Fruit fly (Drosophila melanogaster) whole organism, embryonic: ENCODE results near the gene CG5611.
A peak's percentile ranks its signal among the peaks of the same experiment; 100 is the strongest.

ENCODE experiments used
- Asciz ChIP-seq: fragments of 200-800 bp; sonication (Bioruptor generic); optimal IDR thresholded peaks from 2 replicates; lab custom pipeline; 2017; ENCODE audit warnings: missing biosample characterization, mild to moderate bottlenecking, missing genetic modification characterization, missing genetic modification reagents
- Atf6 ChIP-seq: fragments of 200-800 bp; sonication (Bioruptor generic); IDR thresholded peaks from 2 replicates; pipeline ENCODE4 v1.3.6; 2022; ENCODE audit warnings: missing biosample characterization, missing genetic modification characterization
- CG11504 ChIP-seq: fragments of 200-800 bp; sonication (Bioruptor generic); optimal IDR thresholded peaks from 3 replicates; lab custom pipeline; 2019; ENCODE audit warnings: missing biosample characterization, mild to moderate bottlenecking, missing genetic modification characterization, moderate library complexity
- CG12071 ChIP-seq: fragments of 200-800 bp; sonication (Bioruptor generic); optimal IDR thresholded peaks from 3 replicates; lab custom pipeline; 2018; ENCODE audit warnings: missing biosample characterization, mild to moderate bottlenecking, missing genetic modification characterization
- CG12104 ChIP-seq: fragments of 200-800 bp; sonication (Bioruptor generic); optimal IDR thresholded peaks from 3 replicates; lab custom pipeline; 2016; ENCODE audit warnings: missing biosample characterization, missing genetic modification characterization
- CG1233 ChIP-seq: fragments of 200-800 bp; sonication (Bioruptor generic); optimal IDR thresholded peaks from 4 replicates; lab custom pipeline; 2018; ENCODE audit warnings: missing biosample characterization, mild to moderate bottlenecking, missing genetic modification characterization
- CG13296 ChIP-seq: fragments of 200-800 bp; sonication (Bioruptor generic); optimal IDR thresholded peaks from 3 replicates; lab custom pipeline; 2018; ENCODE audit warnings: missing biosample characterization, mild to moderate bottlenecking, missing genetic modification characterization
- CG14014 ChIP-seq: fragments of 200-800 bp; sonication (Bioruptor generic); IDR thresholded peaks from 2 replicates; pipeline ENCODE4 v1.3.6; 2022; ENCODE audit warnings: missing biosample characterization, missing genetic modification characterization
- CG14441 ChIP-seq: fragments of 200-800 bp; sonication (Bioruptor generic); IDR thresholded peaks from 2 replicates; pipeline ENCODE4 v1.3.6; 2022; ENCODE audit warnings: missing biosample characterization, missing genetic modification characterization
- CG16779 ChIP-seq: fragments of 200-800 bp; sonication (Bioruptor generic); IDR thresholded peaks from 2 replicates; pipeline ENCODE4 v1.3.6; 2022; ENCODE audit warnings: missing biosample characterization, missing genetic modification characterization
- CG18262 ChIP-seq: fragments of 200-800 bp; optimal IDR thresholded peaks from 3 replicates; lab custom pipeline; 2019; ENCODE audit warnings: missing biosample characterization, mild to moderate bottlenecking, missing genetic modification characterization, moderate library complexity
- CG2129 ChIP-seq: fragments of 200-800 bp; sonication (Bioruptor generic); IDR thresholded peaks from 2 replicates; pipeline ENCODE4 v1.3.6; 2022; ENCODE audit warnings: missing biosample characterization, missing genetic modification characterization; ENCODE audit not compliant: partially characterized antibody
- CG3281 ChIP-seq: fragments of 200-800 bp; sonication (Bioruptor generic); optimal IDR thresholded peaks from 3 replicates; lab custom pipeline; 2017; ENCODE audit warnings: missing biosample characterization, mild to moderate bottlenecking, missing genetic modification characterization
- CG33213 ChIP-seq: fragments of 200-800 bp; sonication (Bioruptor generic); optimal IDR thresholded peaks from 3 replicates; lab custom pipeline; 2016; ENCODE audit warnings: missing biosample characterization, missing genetic modification characterization
- CG4404 ChIP-seq: fragments of 200-800 bp; sonication (Bioruptor generic); IDR thresholded peaks from 2 replicates; pipeline ENCODE4 v1.3.6; 2022; ENCODE audit warnings: missing biosample characterization, missing genetic modification characterization
- CG7839 ChIP-seq: fragments of 200-800 bp; sonication (Bioruptor generic); optimal IDR thresholded peaks from 3 replicates; lab custom pipeline; 2018; ENCODE audit warnings: missing biosample characterization, mild to moderate bottlenecking, missing genetic modification characterization, moderate library complexity
- CG7987 ChIP-seq: fragments of 200-800 bp; sonication (Bioruptor generic); optimal IDR thresholded peaks from 2 replicates; lab custom pipeline; 2018; ENCODE audit warnings: missing biosample characterization, mild to moderate bottlenecking, missing genetic modification characterization, moderate library complexity
- CG9215 ChIP-seq: fragments of 200-800 bp; sonication (Bioruptor generic); IDR thresholded peaks from 2 replicates; pipeline ENCODE4 v1.3.6; 2022; ENCODE audit warnings: missing biosample characterization, missing genetic modification characterization
- CG9932 ChIP-seq: fragments of 200-800 bp; sonication (Bioruptor generic); IDR thresholded peaks from 2 replicates; pipeline ENCODE4 v1.3.6; 2022; ENCODE audit warnings: missing biosample characterization, missing genetic modification characterization
- D19A ChIP-seq: fragments of 200-800 bp; optimal IDR thresholded peaks from 3 replicates; lab custom pipeline; 2019; ENCODE audit warnings: missing biosample characterization, mild to moderate bottlenecking, missing genetic modification characterization, moderate library complexity
- Dbx ChIP-seq: fragments of 200-800 bp; sonication (Bioruptor generic); IDR thresholded peaks from 3 replicates; pipeline ENCODE4 v1.3.6; 2022; ENCODE audit warnings: missing biosample characterization, missing genetic modification characterization
- E2f1 ChIP-seq: fragments of 200-800 bp; sonication (Bioruptor generic); IDR thresholded peaks from 2 replicates; pipeline ENCODE4 v1.3.6; 2022; ENCODE audit warnings: missing biosample characterization, missing genetic modification characterization
- Ets65A ChIP-seq: fragments of 200-800 bp; sonication (Bioruptor generic); peaks from one replicate; lab custom pipeline; 2016; ENCODE audit warnings: missing biosample characterization, missing genetic modification characterization
- Fer3 ChIP-seq: fragments of 200-800 bp; sonication (Bioruptor generic); optimal IDR thresholded peaks from 2 replicates; lab custom pipeline; 2018; ENCODE audit warnings: missing biosample characterization, mild to moderate bottlenecking, missing genetic modification characterization, moderate library complexity
- Hr51 ChIP-seq, 2 experiments: fragments of 200-800 bp; sonication (Bioruptor generic); optimal IDR thresholded peaks; 2 replicates in 1 of 2; 3 replicates in 1 of 2; lab custom pipeline; 2016 to 2018; ENCODE audit warnings: missing biosample characterization in 2 of 2, missing genetic modification characterization in 2 of 2, mild to moderate bottlenecking in 1 of 2, moderate library complexity in 1 of 2
- Max ChIP-seq: fragments of 200-800 bp; sonication (Bioruptor generic); optimal IDR thresholded peaks from 2 replicates; lab custom pipeline; 2016; ENCODE audit warnings: missing biosample characterization, mild to moderate bottlenecking, missing genetic modification characterization
- NK7.1 ChIP-seq: fragments of 200-800 bp; sonication (Bioruptor generic); optimal IDR thresholded peaks from 3 replicates; lab custom pipeline; 2016; ENCODE audit warnings: missing biosample characterization, missing genetic modification characterization
- Poxn ChIP-seq: fragments of 200-800 bp; sonication (Bioruptor generic); IDR thresholded peaks from 2 replicates; pipeline ENCODE4 v1.3.6; 2022; ENCODE audit warnings: missing biosample characterization, missing genetic modification characterization
- Six4 ChIP-seq: fragments of 200-800 bp; sonication (Bioruptor generic); optimal IDR thresholded peaks from 2 replicates; lab custom pipeline; 2016; ENCODE audit warnings: missing biosample characterization, missing genetic modification characterization
- Ssrp ChIP-seq: fragments of 200-800 bp; sonication (Bioruptor generic); optimal IDR thresholded peaks from 2 replicates; lab custom pipeline; 2018; ENCODE audit warnings: missing biosample characterization, mild to moderate bottlenecking, missing genetic modification characterization, moderate library complexity
- ase ChIP-seq: fragments of 200-800 bp; sonication (Bioruptor generic); IDR thresholded peaks from 3 replicates; pipeline ENCODE4 v1.3.6; 2022; ENCODE audit warnings: missing biosample characterization, missing genetic modification characterization
- bab2 ChIP-seq: fragments of 200-800 bp; sonication (Bioruptor generic); optimal IDR thresholded peaks from 2 replicates; lab custom pipeline; 2016; ENCODE audit warnings: missing biosample characterization, missing genetic modification characterization
- cato ChIP-seq: fragments of 200-800 bp; sonication (Bioruptor generic); optimal IDR thresholded peaks from 2 replicates; lab custom pipeline; 2016; ENCODE audit warnings: missing biosample characterization, missing genetic modification characterization, borderline replicate concordance
- ci ChIP-seq: fragments of 200-800 bp; sonication (Bioruptor generic); IDR thresholded peaks from 3 replicates; pipeline ENCODE4 v1.3.6; 2022; ENCODE audit warnings: missing biosample characterization, missing genetic modification characterization
- corto ChIP-seq: fragments of 200-800 bp; sonication (Bioruptor generic); optimal IDR thresholded peaks from 2 replicates; lab custom pipeline; 2016; ENCODE audit warnings: missing biosample characterization, mild to moderate bottlenecking, missing genetic modification characterization, moderate library complexity
- cwo ChIP-seq: fragments of 200-800 bp; sonication (Bioruptor generic); optimal IDR thresholded peaks from 3 replicates; lab custom pipeline; 2017; ENCODE audit warnings: missing biosample characterization, missing genetic modification characterization, mild to moderate bottlenecking, moderate library complexity, missing genetic modification reagents
- fd64A ChIP-seq: fragments of 200-800 bp; sonication (Bioruptor generic); optimal IDR thresholded peaks from 3 replicates; lab custom pipeline; 2018; ENCODE audit warnings: missing biosample characterization, mild to moderate bottlenecking, missing genetic modification characterization
- fu2 ChIP-seq: fragments of 200-800 bp; sonication (Bioruptor generic); optimal IDR thresholded peaks from 2 replicates; lab custom pipeline; 2016; ENCODE audit warnings: missing biosample characterization, missing genetic modification characterization
- gce ChIP-seq: fragments of 200-800 bp; sonication (Bioruptor generic); IDR thresholded peaks from 3 replicates; pipeline ENCODE4 v1.3.6; 2022; ENCODE audit warnings: missing biosample characterization, missing genetic modification characterization
- ham ChIP-seq: fragments of 200-800 bp; sonication (Bioruptor generic); IDR thresholded peaks from 2 replicates; pipeline ENCODE4 v1.3.6; 2022; ENCODE audit warnings: missing biosample characterization, missing genetic modification characterization
- hkb ChIP-seq, 2 experiments: fragments of 200-800 bp in 1 of 2; fragments of >200 bp in 1 of 2; sonication (Bioruptor generic) in 1 of 2; IDR thresholded peaks in 1 of 2; optimal IDR thresholded peaks in 1 of 2; 2 replicates each; pipeline versions ENCODE4 v1.3.6 to Lab custom; 2017 to 2022; ENCODE audit warnings: missing biosample characterization in 1 of 2, missing genetic modification characterization in 1 of 2
- lmd ChIP-seq: fragments of 200-800 bp; sonication (Bioruptor generic); IDR thresholded peaks from 2 replicates; pipeline ENCODE4 v1.3.6; 2022; ENCODE audit warnings: missing biosample characterization, missing genetic modification characterization
- org-1 ChIP-seq: fragments of 200-800 bp; sonication (Bioruptor generic); optimal IDR thresholded peaks from 2 replicates; lab custom pipeline; 2017; ENCODE audit warnings: missing biosample characterization, missing genetic modification characterization
- run ChIP-seq: fragments of 200-800 bp; sonication (Bioruptor generic); optimal IDR thresholded peaks from 3 replicates; lab custom pipeline; 2018; ENCODE audit warnings: missing biosample characterization, mild to moderate bottlenecking, missing genetic modification characterization
- scrt ChIP-seq: fragments of 200-800 bp; sonication (Bioruptor generic); optimal IDR thresholded peaks from 2 replicates; lab custom pipeline; 2018; ENCODE audit warnings: missing biosample characterization, mild to moderate bottlenecking, missing genetic modification characterization, moderate library complexity
- slbo ChIP-seq: fragments of 200-800 bp; sonication (Bioruptor generic); IDR thresholded peaks from 2 replicates; pipeline ENCODE4 v1.3.6; 2022; ENCODE audit warnings: missing biosample characterization, missing genetic modification characterization
- sqz ChIP-seq: fragments of 200-800 bp; sonication (Bioruptor generic); optimal IDR thresholded peaks from 3 replicates; lab custom pipeline; 2018; ENCODE audit warnings: missing biosample characterization, mild to moderate bottlenecking, missing genetic modification characterization
- tap ChIP-seq: fragments of 200-800 bp; optimal IDR thresholded peaks from 3 replicates; lab custom pipeline; 2019; ENCODE audit warnings: missing biosample characterization, mild to moderate bottlenecking, missing genetic modification characterization, moderate library complexity
- vvl ChIP-seq: fragments of 200-800 bp; sonication (Bioruptor generic); IDR thresholded peaks from 2 replicates; pipeline ENCODE4 v1.3.6; 2022; ENCODE audit warnings: missing biosample characterization, missing genetic modification characterization
- zen ChIP-seq: fragments of 200-800 bp; sonication (Bioruptor generic); optimal IDR thresholded peaks from 3 replicates; lab custom pipeline; 2018; ENCODE audit warnings: missing biosample characterization, mild to moderate bottlenecking, missing genetic modification characterization, moderate library complexity

CG5611 gene

DNA sequence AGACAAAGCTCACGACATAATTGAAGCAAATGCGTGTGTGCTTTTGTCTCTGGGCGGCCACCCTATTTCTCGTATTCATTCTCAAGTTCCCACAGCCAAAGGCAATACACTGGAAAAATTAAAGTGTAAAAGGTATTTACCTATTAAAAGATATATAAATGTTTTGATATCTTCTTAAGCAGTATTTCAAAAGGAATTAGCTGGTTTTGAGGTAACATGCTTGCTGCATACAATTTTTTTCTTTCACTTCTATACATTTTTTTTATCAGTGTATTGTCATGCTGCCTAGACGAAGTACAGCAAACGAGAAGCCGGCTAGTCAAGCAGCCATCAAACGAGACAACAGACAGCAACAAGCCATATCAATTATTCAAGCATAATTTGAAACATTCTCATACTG is 22.0 kb downstream of the CG5611 start (continued):
- TF ChIP-seq D19A (tag; lab: Kevin White, UChicago) (no peak), CG9932 (GFP tag; lab: Robert Waterston, UW) (0 out of 2 replicates have a peak, but pooled peaks have one; percentile 37), bab2 (no peak), CG1233 (no peak), tap (tag; lab: Kevin White, UChicago) (peak; percentile 30), ci (GFP tag; lab: Robert Waterston, UW) (0 out of 3 replicates have a peak, but pooled peaks have one; percentile 8), sqz (GFP tag; lab: Kevin White, UChicago) (no peak), vvl (0 out of 2 replicates have a peak, but pooled peaks have one; percentile 16), Poxn (GFP tag; lab: Robert Waterston, UW) (no peak), run (tag; lab: Kevin White, UChicago) (no peak), CG11504 (tag; lab: Kevin White, UChicago) (peak; percentile 70), Six4 (GFP tag; lab: Kevin White, UChicago) (no peak), gce (no peak), CG14441 (no peak), Ssrp (tag; lab: Kevin White, UChicago) (no peak), CG7839 (tag; lab: Kevin White, UChicago) (peak; percentile 5), Max (no peak), CG14014 (GFP tag; lab: Robert Waterston, UW) (0 out of 2 replicates have a peak, but pooled peaks have one; percentile 31), hkb (optimal IDR thresholded peaks at IDR 0.05; lab: Kevin White, UChicago) (no peak), hkb (GFP tag; IDR thresholded peaks at IDR 0.05; lab: Robert Waterston, UW) (peak; percentile 26; the same call in 1 of the 2 replicates), ase (GFP tag; lab: Robert Waterston, UW) (peak; percentile 38; the same call in 1 of the 3 replicates), Fer3 (tag; lab: Kevin White, UChicago) (peak; percentile 27), CG4404 (no peak), zen (peak; percentile 1), scrt (peak; percentile 61), CG33213 (GFP tag; lab: Kevin White, UChicago) (no peak), fd64A (GFP tag; lab: Kevin White, UChicago) (no peak), CG7987 (no peak), Ets65A (GFP tag; lab: Kevin White, UChicago) (peak; percentile 12), org-1 (GFP tag; lab: Kevin White, UChicago) (no peak), CG9215 (GFP tag; lab: Robert Waterston, UW) (no peak), corto (GFP tag; lab: Kevin White, UChicago) (no peak), CG12071 (GFP tag; lab: Kevin White, UChicago) (peak; percentile 13), CG2129 (no peak), Hr51 (GFP tag; optimal IDR thresholded peaks at IDR 0.05; lab: Kevin White, UChicago) (peak in 1 of 2 experiments; percentile 32), slbo (GFP tag; lab: Robert Waterston, UW) (peak; percentile 52), Atf6 (peak; percentile 57; the same call in 1 of the 2 replicates), lmd (GFP tag; lab: Robert Waterston, UW) (peak; percentile 32; the same call in 1 of the 2 replicates), Dbx (GFP tag; lab: Robert Waterston, UW) (0 out of 3 replicates have a peak, but pooled peaks have one; percentile 24), ham (GFP tag; lab: Robert Waterston, UW) (no peak), CG18262 (tag; lab: Kevin White, UChicago) (peak; percentile 8), fu2 (GFP tag; lab: Kevin White, UChicago) (no peak), CG3281 (peak; percentile 40), CG12104 (GFP tag; lab: Kevin White, UChicago) (no peak), CG13296 (peak; percentile 25), cwo (GFP tag; lab: Kevin White, UChicago) (peak; percentile 42), cato (GFP tag; lab: Kevin White, UChicago) (no peak), CG16779 (no peak), Asciz (peak; percentile 9), NK7.1 (GFP tag; lab: Kevin White, UChicago) (no peak), E2f1 (no peak)
